Worm (Caenorhabditis elegans) whole organism, mixed stage, embryonic: ENCODE measurements around the gene cat-1.

Experiments
- cnd-1 ChIP-seq: fragments of 200-800 bp; sonication (Bioruptor generic); optimal IDR thresholded peaks from 2 replicates; lab custom pipeline; 2018; ENCODE audit warnings: mild to moderate bottlenecking, missing genetic modification characterization, missing compliant biosample characterization
- pha-4 ChIP-seq: fragments of 150-350 bp; optimal IDR thresholded peaks from 2 replicates; lab custom pipeline; 2018; ENCODE audit warnings: missing biosample characterization, missing genetic modification reagents, missing genetic modification characterization
- unc-62 ChIP-seq: fragments of 150-350 bp; optimal IDR thresholded peaks from 2 replicates; lab custom pipeline; 2014; ENCODE audit warnings: missing biosample characterization, missing genetic modification reagents, missing genetic modification characterization

- no peak for TF ChIP-seq pha-4 (tag; lab: Kevin White, UChicago)
- TF ChIP-seq unc-62 (GFP tag; lab: Kevin White, UChicago): no peak
- no peak for TF ChIP-seq cnd-1
Observed at ce11 chrX:5661179-5661578, 49.4 kb downstream of the cat-1 start.
